Fruit fly (Drosophila melanogaster): ENCODE measurements around the gene comm2.

Gene comm2

DNA sequence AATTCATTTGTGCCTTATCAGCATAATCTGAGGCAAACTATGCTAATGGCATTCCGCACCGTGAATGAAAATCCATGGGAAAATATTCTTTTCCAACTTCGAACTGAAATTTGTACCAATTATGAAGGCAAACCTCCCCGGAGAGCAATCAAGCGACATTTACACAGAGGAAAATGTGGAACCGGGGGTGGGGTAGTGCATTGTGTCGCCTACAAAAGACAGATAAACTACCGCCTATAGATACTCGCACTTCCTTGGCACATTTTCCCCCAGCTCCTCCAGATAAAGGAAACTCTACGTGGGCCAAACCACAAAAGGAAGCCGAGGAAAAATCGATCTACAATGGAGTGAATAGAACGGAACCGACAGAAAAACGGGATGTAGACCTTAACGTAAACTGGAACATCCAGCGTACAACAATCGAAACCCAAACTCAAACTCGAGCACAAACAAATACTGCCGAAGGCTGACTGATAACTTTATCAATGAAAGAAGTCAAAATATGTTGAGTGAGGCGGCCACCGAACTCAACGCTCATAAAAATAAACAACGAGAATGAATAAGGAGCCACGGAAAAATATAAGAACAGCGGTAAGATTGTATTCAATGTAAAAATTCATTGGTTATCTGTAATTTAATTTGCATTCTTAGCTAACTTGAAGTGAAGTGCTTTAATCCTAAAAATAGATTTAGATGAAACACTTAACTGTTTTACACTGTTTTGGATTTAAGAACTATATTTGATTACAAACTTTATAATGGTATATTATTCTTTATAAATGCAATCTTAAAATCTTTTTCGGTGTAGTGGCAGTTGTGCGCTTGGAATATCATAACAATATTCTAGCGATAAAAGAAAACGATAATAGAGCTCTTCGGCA lies 8.7 kb downstream of the comm2 start (continued):
- no peak for TF ChIP-seq tup (GFP tag; optimal IDR thresholded peaks at IDR 0.05)
- TF ChIP-seq CG4707 (GFP tag; optimal IDR thresholded peaks at IDR 0.05), result no peak
- TF ChIP-seq Rfx (GFP tag; IDR thresholded peaks at IDR 0.05), result no peak; the same call in 1 of the 2 replicates
- TF ChIP-seq Sox102F (GFP tag; optimal IDR thresholded peaks at IDR 0.05), result peak; percentile 15
- TF ChIP-seq CG32532 (GFP tag; IDR thresholded peaks at IDR 0.05), result no peak
- TF ChIP-seq Med (GFP tag), result no peak
- peak; percentile 77 for TF ChIP-seq CG2678 (tag; optimal IDR thresholded peaks at IDR 0.05)
- peak in 1 of 3 experiments; percentile 35 for TF ChIP-seq lola (GFP tag; optimal IDR thresholded peaks at IDR 0.05)
- no peak for TF ChIP-seq p53 (GFP tag; optimal IDR thresholded peaks at IDR 0.05)
- no peak for TF ChIP-seq Optix (GFP tag; IDR thresholded peaks at IDR 0.05)
- peak; percentile 24 for TF ChIP-seq D19A (tag; optimal IDR thresholded peaks at IDR 0.05)
- no peak for TF ChIP-seq E2f2 (GFP tag; IDR thresholded peaks at IDR 0.05)
- no peak for TF ChIP-seq Hr39 (optimal IDR thresholded peaks at IDR 0.05)
- no peak for TF ChIP-seq Asciz (GFP tag; optimal IDR thresholded peaks at IDR 0.05)
- TF ChIP-seq lab (GFP tag; optimal IDR thresholded peaks at IDR 0.05), result peak; percentile 28
- no peak for TF ChIP-seq kay (GFP tag; optimal IDR thresholded peaks at IDR 0.05)
- TF ChIP-seq CG12104 (GFP tag; optimal IDR thresholded peaks at IDR 0.05), result peak; percentile 11
- TF ChIP-seq Hr51 (GFP tag; optimal IDR thresholded peaks at IDR 0.05), result peak in 1 of 2 experiments; percentile 51
- no peak for TF ChIP-seq knrl (GFP tag; IDR thresholded peaks at IDR 0.05; ENCODE audit: partially characterized antibody)
- peak; percentile 24 for TF ChIP-seq twi (tag; optimal IDR thresholded peaks at IDR 0.05)
- no peak for TF ChIP-seq bab2 (GFP tag; optimal IDR thresholded peaks at IDR 0.05)
- peak; percentile 52 for TF ChIP-seq Hmr (GFP tag; optimal IDR thresholded peaks at IDR 0.05)
- TF ChIP-seq CG7786 (GFP tag; optimal IDR thresholded peaks at IDR 0.05), result no peak
- peak; percentile 61 for TF ChIP-seq dmrt99B (tag; optimal IDR thresholded peaks at IDR 0.05)
- TF ChIP-seq CG13424 (tag; optimal IDR thresholded peaks at IDR 0.05), result peak; percentile 40
- TF ChIP-seq Usf (GFP tag; optimal IDR thresholded peaks at IDR 0.05), result no peak
- no peak for TF ChIP-seq Dll (GFP tag; IDR thresholded peaks at IDR 0.05; ENCODE audit: partially characterized antibody)
- no peak for TF ChIP-seq Max (GFP tag; optimal IDR thresholded peaks at IDR 0.05)
- TF ChIP-seq CG2712 (tag; optimal IDR thresholded peaks at IDR 0.05), result peak; percentile 64
- no peak for TF ChIP-seq cg (GFP tag; optimal IDR thresholded peaks at IDR 0.05)
- TF ChIP-seq h (optimal IDR thresholded peaks at IDR 0.05), result no peak
- TF ChIP-seq cato (GFP tag; optimal IDR thresholded peaks at IDR 0.05; ENCODE audit: borderline replicate concordance), result no peak
- no peak for TF ChIP-seq Doc3 (GFP tag; IDR thresholded peaks at IDR 0.05; ENCODE audit: partially characterized antibody)
- no peak for TF ChIP-seq Trl (optimal IDR thresholded peaks at IDR 0.05)
- TF ChIP-seq Trl (GFP tag; optimal IDR thresholded peaks at IDR 0.05), result no peak
- TF ChIP-seq fru (optimal IDR thresholded peaks at IDR 0.05), result no peak
- no peak for TF ChIP-seq CG11085 (GFP tag; IDR thresholded peaks at IDR 0.05)
- TF ChIP-seq CG3838 (GFP tag; optimal IDR thresholded peaks at IDR 0.05), result no peak
- TF ChIP-seq al (GFP tag; IDR thresholded peaks at IDR 0.05), result no peak
- no peak for TF ChIP-seq gro (GFP tag; optimal IDR thresholded peaks at IDR 0.05)
- TF ChIP-seq Ravus (GFP tag; IDR thresholded peaks at IDR 0.05), result no peak
- peak; percentile 77 for TF ChIP-seq CG10267 (tag; optimal IDR thresholded peaks at IDR 0.05)
- peak; percentile 0 for TF ChIP-seq CG2120 (GFP tag; optimal IDR thresholded peaks at IDR 0.05)
- peak; percentile 73 for TF ChIP-seq phol (tag; optimal IDR thresholded peaks at IDR 0.05)
- no peak for TF ChIP-seq CG12071 (GFP tag; optimal IDR thresholded peaks at IDR 0.05)
- no peak for TF ChIP-seq slp2 (GFP tag; optimal IDR thresholded peaks at IDR 0.05)
- TF ChIP-seq Hr78 (GFP tag; optimal IDR thresholded peaks at IDR 0.05), result peak in 1 of 2 experiments; percentile 29
- no peak for TF ChIP-seq zfh2 (GFP tag; optimal IDR thresholded peaks at IDR 0.05)
- TF ChIP-seq H15 (GFP tag; IDR thresholded peaks at IDR 0.05), result no peak
